Worm (Caenorhabditis elegans): ENCODE measurements around the gene F26D10.13.

The F26D10.13 gene

ce11 chrIV:17279592-17280440, 15.2 kb upstream of the F26D10.13 start (continued):
- TF ChIP-seq unc-39 (tag; optimal IDR thresholded peaks at IDR 0.05) (no peak), nhr-111 (GFP tag; optimal IDR thresholded peaks at IDR 0.05) (no peak), lin-15B (tag; optimal IDR thresholded peaks at IDR 0.05) (no peak), egl-27 (tag; optimal IDR thresholded peaks at IDR 0.05) (no peak), F49E8.2 (tag; optimal IDR thresholded peaks at IDR 0.05; ENCODE audit: borderline replicate concordance) (peak; percentile 37), lim-7 (GFP tag; IDR thresholded peaks at IDR 0.05) (no peak), arid-1 (GFP tag; conservative IDR thresholded peaks at IDR 0.05) (no peak), fos-1 (tag; optimal IDR thresholded peaks at IDR 0.05) (no peak), nhr-25 (tag; optimal IDR thresholded peaks at IDR 0.05; ENCODE audit: borderline replicate concordance, insufficient read depth) (no peak), nhr-48 (tag; optimal IDR thresholded peaks at IDR 0.05) (no peak), hlh-30 (tag; optimal IDR thresholded peaks at IDR 0.05; ENCODE audit: insufficient read depth) (no peak), spr-3 (GFP tag; optimal IDR thresholded peaks at IDR 0.05) (no peak), unc-130 (GFP tag; optimal IDR thresholded peaks at IDR 0.05) (no peak), fkh-10 (GFP tag; optimal IDR thresholded peaks at IDR 0.05) (no peak), hmg-1.1 (GFP tag; IDR thresholded peaks at IDR 0.05) (no peak), Y48G9A.11 (GFP tag; IDR thresholded peaks at IDR 0.05) (no peak; the same call in 1 of the 2 replicates), nhr-6 (tag; optimal IDR thresholded peaks at IDR 0.05) (no peak), dve-1 (tag; optimal IDR thresholded peaks at IDR 0.05; ENCODE audit: insufficient read depth) (no peak), mxl-2 (GFP tag; conservative IDR thresholded peaks at IDR 0.05) (no peak), cey-2 (tag; optimal IDR thresholded peaks at IDR 0.05; ENCODE audit: borderline replicate concordance, insufficient read depth) (no peak), unc-62 (GFP tag; optimal IDR thresholded peaks at IDR 0.05 in 1 of 2) (no peak), unc-62 (tag; optimal IDR thresholded peaks at IDR 0.05) (no peak), set-16 (GFP tag; IDR thresholded peaks at IDR 0.05) (peak; percentile 59; the same call in 1 of the 2 replicates), lsy-2 (tag; optimal IDR thresholded peaks at IDR 0.05) (peak in 1 of 2 experiments; percentile 41), D1046.2 (GFP tag; IDR thresholded peaks at IDR 0.05) (no peak; the same call in 1 of the 2 replicates), zfp-3 (GFP tag; conservative IDR thresholded peaks at IDR 0.05) (peak; percentile 59; the same call in 1 of the 2 replicates), R02D3.7 (tag; optimal IDR thresholded peaks at IDR 0.05) (no peak), ces-1 (GFP tag; optimal IDR thresholded peaks at IDR 0.05) (no peak), attf-4 (tag; optimal IDR thresholded peaks at IDR 0.05) (no peak), duxl-1 (tag; optimal IDR thresholded peaks at IDR 0.05; ENCODE audit: poor library complexity) (no peak), nhr-11 (tag; optimal IDR thresholded peaks at IDR 0.05) (no peak), ztf-11 (tag; optimal IDR thresholded peaks at IDR 0.05) (no peak)

- TF ChIP-seq aha-1 (tag) (peak; percentile 96), ama-1 (optimal IDR thresholded peaks at IDR 0.05) (peak; percentile 82), snpc-1.2 (GFP tag; IDR thresholded peaks at IDR 0.05) (0 out of 2 replicates have a peak, but pooled peaks have one; percentile 70), lim-7 (GFP tag; IDR thresholded peaks at IDR 0.05) (peak; percentile 74), daf-16 (GFP tag; optimal IDR thresholded peaks at IDR 0.05) (peak in 1 of 2 experiments; percentile 2), daf-16 (tag; optimal IDR thresholded peaks at IDR 0.05) (no peak), duxl-1 (tag; optimal IDR thresholded peaks at IDR 0.05; ENCODE audit: poor library complexity) (peak; percentile 4), vab-7 (GFP tag; IDR thresholded peaks at IDR 0.05) (peak; percentile 67; the same call in 1 of the 2 replicates), mxl-2 (GFP tag; conservative IDR thresholded peaks at IDR 0.05) (0 out of 2 replicates have a peak, but pooled peaks have one; percentile 2), sdz-12 (GFP tag; optimal IDR thresholded peaks at IDR 0.05) (no peak), mdt-29 (GFP tag; IDR thresholded peaks at IDR 0.05) (0 out of 2 replicates have a peak, but pooled peaks have one; percentile 35), ceh-82 (tag; optimal IDR thresholded peaks at IDR 0.05) (no peak), hmg-1.1 (GFP tag; IDR thresholded peaks at IDR 0.05) (no peak), php-3 (GFP tag; IDR thresholded peaks at IDR 0.05) (no peak), unc-62 (GFP tag; optimal IDR thresholded peaks at IDR 0.05 in 1 of 2) (peak in 1 of 2 experiments; percentile 23), unc-62 (tag; optimal IDR thresholded peaks at IDR 0.05) (no peak), arid-1 (GFP tag; conservative IDR thresholded peaks at IDR 0.05) (peak; percentile 58; the same call in 1 of the 2 replicates), daf-19 (GFP tag; conservative IDR thresholded peaks at IDR 0.05) (peak; percentile 54; the same call in 1 of the 2 replicates), lir-3 (tag; optimal IDR thresholded peaks at IDR 0.05) (no peak), Y75B8A.6 (GFP tag; IDR thresholded peaks at IDR 0.05) (peak; percentile 33; the same call in 1 of the 2 replicates), egl-43 (GFP tag; IDR thresholded peaks at IDR 0.05) (peak; percentile 3; the same call in 1 of the 2 replicates)
These were observed 14.4 kb upstream of the F26D10.13 start, which contains the start of gene hsp-1 for ce11 chrIV:17278861-17279591. Gene hsp-1 (plus strand): TSS chrIV:17278959.
